Fruit fly (Drosophila melanogaster): ENCODE data around the gene CG18259.

Gene CG18259

DNA sequence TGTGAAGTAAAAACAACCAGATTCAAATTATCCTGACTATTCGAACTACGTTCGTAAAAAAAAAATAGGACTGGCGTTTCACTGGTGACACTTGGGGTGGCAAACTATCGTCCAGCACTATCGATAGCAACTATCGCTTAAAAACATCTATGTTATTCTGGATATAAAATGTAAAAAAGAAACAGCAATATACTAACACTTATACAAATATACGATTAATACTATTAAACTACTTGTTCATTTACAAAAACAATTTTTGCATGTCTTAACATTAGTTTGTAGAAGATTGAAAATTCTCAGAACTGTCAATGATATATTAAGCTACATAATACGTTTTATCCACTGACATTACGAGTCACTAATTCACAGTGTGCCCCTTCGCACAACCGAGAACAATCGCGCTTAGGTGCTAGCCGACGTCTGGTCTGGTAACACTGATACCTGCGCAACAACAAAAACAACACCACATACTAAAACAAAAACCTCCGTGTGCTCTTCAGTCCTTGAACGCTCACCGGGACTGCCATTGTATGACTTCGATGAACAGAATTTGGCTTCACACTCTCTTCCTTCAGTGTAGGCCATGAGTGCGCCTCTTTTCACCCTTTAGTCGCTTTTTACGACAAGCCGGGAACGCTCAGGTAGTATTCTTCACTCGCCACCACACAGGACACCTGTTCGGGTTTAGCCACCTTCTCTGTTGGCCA, at the start of gene CG18259:
TSS of gene CG18259 (minus strand) at position 78 of the 707 bp plus-strand sequence.
- TF ChIP-seq Nf-YC (tag; optimal IDR thresholded peaks at IDR 0.05) (peak; percentile 34), vfl (GFP tag; optimal IDR thresholded peaks at IDR 0.05) (no peak), CG33213 (GFP tag; optimal IDR thresholded peaks at IDR 0.05) (peak; percentile 2), CG17361 (GFP tag; IDR thresholded peaks at IDR 0.05) (peak; percentile 61), CG12155 (GFP tag; optimal IDR thresholded peaks at IDR 0.05) (peak; percentile 13), CG6791 (GFP tag; IDR thresholded peaks at IDR 0.05; ENCODE audit: partially characterized antibody) (peak; percentile 72; the same call in 2 of the 3 replicates), CG3847 (GFP tag; IDR thresholded peaks at IDR 0.05) (peak; percentile 46), dm (GFP tag; optimal IDR thresholded peaks at IDR 0.05) (peak; percentile 21), cad (GFP tag; optimal IDR thresholded peaks at IDR 0.05) (no peak), tna (GFP tag; IDR thresholded peaks at IDR 0.05; ENCODE audit: partially characterized antibody) (peak; percentile 41; the same call in 1 of the 2 replicates), CG3065 (GFP tag; optimal IDR thresholded peaks at IDR 0.05) (no peak), Doc3 (GFP tag; IDR thresholded peaks at IDR 0.05; ENCODE audit: partially characterized antibody) (peak; percentile 67), CG13287 (GFP tag; IDR thresholded peaks at IDR 0.05; ENCODE audit: partially characterized antibody) (peak; percentile 79), Hr51 (GFP tag; optimal IDR thresholded peaks at IDR 0.05) (no peak), gfzf (GFP tag; optimal IDR thresholded peaks at IDR 0.05) (peak; percentile 80), CG17802 (tag; optimal IDR thresholded peaks at IDR 0.05) (peak; percentile 66), CG10267 (tag; optimal IDR thresholded peaks at IDR 0.05) (peak; percentile 20), CG9932 (GFP tag; IDR thresholded peaks at IDR 0.05) (peak; percentile 43), Xbp1 (GFP tag; optimal IDR thresholded peaks at IDR 0.05) (peak; percentile 6), knrl (GFP tag; IDR thresholded peaks at IDR 0.05; ENCODE audit: partially characterized antibody) (peak; percentile 94), stc (GFP tag; IDR thresholded peaks at IDR 0.05) (no peak), CG7372 (GFP tag; IDR thresholded peaks at IDR 0.05) (no peak), Ets97D (GFP tag; optimal IDR thresholded peaks at IDR 0.05) (peak; percentile 57), grau (tag; optimal IDR thresholded peaks at IDR 0.05) (peak; percentile 20), Bgb (GFP tag; IDR thresholded peaks at IDR 0.05; ENCODE audit: partially characterized antibody) (peak; percentile 77), Sox100B (GFP tag; optimal IDR thresholded peaks at IDR 0.05) (no peak), mam (GFP tag; optimal IDR thresholded peaks at IDR 0.05) (peak; percentile 19), CG17829 (tag; optimal IDR thresholded peaks at IDR 0.05) (peak; percentile 17), bigmax (GFP tag; optimal IDR thresholded peaks at IDR 0.05) (no peak), CG16813 (GFP tag; IDR thresholded peaks at IDR 0.05; ENCODE audit: partially characterized antibody) (peak; percentile 91), pnt (GFP tag; optimal IDR thresholded peaks at IDR 0.05) (no peak), CG2712 (tag; optimal IDR thresholded peaks at IDR 0.05) (peak; percentile 28), dati (GFP tag; IDR thresholded peaks at IDR 0.05) (no peak), CG4360 (GFP tag; IDR thresholded peaks at IDR 0.05) (peak; percentile 82), hkb (optimal IDR thresholded peaks at IDR 0.05) (peak; percentile 12), hkb (GFP tag; IDR thresholded peaks at IDR 0.05) (no peak), BEAF-32 (GFP tag; optimal IDR thresholded peaks at IDR 0.05) (peak; percentile 94), CG10979 (tag; optimal IDR thresholded peaks at IDR 0.05) (no peak), inv (GFP tag; IDR thresholded peaks at IDR 0.05; ENCODE audit: partially characterized antibody) (peak; percentile 84), CG1603 (tag; optimal IDR thresholded peaks at IDR 0.05) (peak; percentile 32), CG15479 (GFP tag; optimal IDR thresholded peaks at IDR 0.05) (peak; percentile 9), Camta (GFP tag; optimal IDR thresholded peaks at IDR 0.05) (peak; percentile 6), CG4617 (GFP tag; optimal IDR thresholded peaks at IDR 0.05; ENCODE audit: borderline replicate concordance) (peak; percentile 52), hb (GFP tag; IDR thresholded peaks at IDR 0.05; ENCODE audit: partially characterized antibody) (peak; percentile 77), Med (GFP tag) (no peak), Lhr (GFP tag; optimal IDR thresholded peaks at IDR 0.05) (peak; percentile 63), CG14667 (GFP tag; IDR thresholded peaks at IDR 0.05) (no peak), Eip74EF (GFP tag; optimal IDR thresholded peaks at IDR 0.05) (peak in 1 of 2 experiments; percentile 18)

All from whole organism, embryonic.